Fruit fly (Drosophila melanogaster) whole organism, prepupa: Measurements from ENCODE around the gene CG14634.

Source experiments
- CG10631 ChIP-seq: fragments of 200-800 bp; sonication (Bioruptor generic); optimal IDR thresholded peaks from 2 replicates; lab custom pipeline; 2016; ENCODE audit warnings: missing biosample characterization, missing genetic modification characterization
- CG34406 ChIP-seq: fragments of 200-800 bp; sonication (Bioruptor generic); optimal IDR thresholded peaks from 3 replicates; lab custom pipeline; 2016; ENCODE audit warnings: missing biosample characterization, missing genetic modification characterization
- Eip75B ChIP-seq: fragments of 200-800 bp; sonication (Bioruptor generic); optimal IDR thresholded peaks from 3 replicates; lab custom pipeline; 2016; ENCODE audit warnings: missing biosample characterization, missing genetic modification characterization
- Eip93F ChIP-seq: fragments of 200-800 bp; sonication (Bioruptor generic); optimal IDR thresholded peaks from 2 replicates; lab custom pipeline; 2016; ENCODE audit warnings: missing biosample characterization, mild to moderate bottlenecking, missing genetic modification characterization
- lz ChIP-seq: fragments of 200-800 bp; sonication (Bioruptor generic); optimal IDR thresholded peaks from 3 replicates; lab custom pipeline; 2016; ENCODE audit warnings: missing biosample characterization, missing genetic modification characterization

DNA sequence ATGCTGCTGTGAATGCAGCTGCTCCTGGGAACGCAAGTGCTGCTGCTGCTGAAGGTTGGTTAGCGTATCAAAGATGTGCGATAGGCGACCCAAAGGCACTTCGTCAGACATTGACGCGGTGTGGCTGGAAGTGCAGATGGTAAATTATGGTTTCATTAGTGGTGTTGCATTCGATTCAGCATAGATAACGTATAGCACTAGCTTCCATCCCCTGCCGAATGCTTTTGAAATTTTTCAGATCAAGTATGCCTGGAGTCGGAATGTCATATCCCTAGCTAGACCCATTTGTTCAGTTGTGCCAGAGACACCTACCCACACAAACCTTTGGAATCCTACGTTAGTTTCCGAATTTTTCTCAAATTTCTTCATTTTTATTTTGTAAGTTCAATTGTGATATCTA lies 31.8 kb downstream of the CG14634 start, which contains the start of gene CG11663:
- no peak for TF ChIP-seq CG34406 (GFP tag; lab: Kevin White, UChicago)
- TF ChIP-seq Eip93F (GFP tag; lab: Kevin White, UChicago): no peak
- TF ChIP-seq Eip75B (GFP tag; lab: Kevin White, UChicago): no peak
- no peak for TF ChIP-seq CG10631 (GFP tag; lab: Kevin White, UChicago)
- TF ChIP-seq lz (GFP tag; lab: Kevin White, UChicago): no peak
